Fruit fly (Drosophila melanogaster): Measurements from ENCODE around the gene CG11248.

- TF ChIP-seq Crg-1 (GFP tag; optimal IDR thresholded peaks at IDR 0.05) (no peak), CG7045 (GFP tag; optimal IDR thresholded peaks at IDR 0.05) (no peak), CG12768 (GFP tag; optimal IDR thresholded peaks at IDR 0.05) (no peak), Clk (GFP tag; optimal IDR thresholded peaks at IDR 0.05) (no peak), CG14711 (tag; optimal IDR thresholded peaks at IDR 0.05) (no peak), kay (GFP tag; ENCODE audit: borderline replicate concordance) (no peak), Mnt (GFP tag; optimal IDR thresholded peaks at IDR 0.05) (no peak), pad (GFP tag; optimal IDR thresholded peaks at IDR 0.05) (no peak)
These were observed 45.6 kb upstream of the CG11248 start, which contains the start of gene MED1 for dm6 chr3L:21634152-21634689.

All from whole organism, adult.